Worm (Caenorhabditis elegans): ENCODE results near the gene nhr-39.

Gene nhr-39

ce11 chrV:9270442-9270841, 32.7 kb upstream of the nhr-39 start:
- TF ChIP-seq ztf-23 (GFP tag; IDR thresholded peaks at IDR 0.05) (no peak), flt-1 (GFP tag; IDR thresholded peaks at IDR 0.05) (no peak), ref-1 (GFP tag; conservative IDR thresholded peaks at IDR 0.05) (no peak), med-1 (GFP tag; optimal IDR thresholded peaks at IDR 0.05; ENCODE audit: insufficient read depth) (no peak), T22C8.4 (GFP tag; IDR thresholded peaks at IDR 0.05) (no peak), ztf-29 (GFP tag; IDR thresholded peaks at IDR 0.05) (no peak), cog-1 (tag; optimal IDR thresholded peaks at IDR 0.05) (no peak), klf-2 (GFP tag; conservative IDR thresholded peaks at IDR 0.05) (no peak)

ce11 chrV:9271835-9272234, 31.3 kb upstream of the nhr-39 start:
- TF ChIP-seq flt-1 (GFP tag; IDR thresholded peaks at IDR 0.05) (no peak), ztf-29 (GFP tag; IDR thresholded peaks at IDR 0.05) (no peak), ref-1 (GFP tag; conservative IDR thresholded peaks at IDR 0.05) (no peak), med-1 (GFP tag; optimal IDR thresholded peaks at IDR 0.05; ENCODE audit: insufficient read depth) (no peak), cog-1 (tag; optimal IDR thresholded peaks at IDR 0.05) (no peak), T22C8.4 (GFP tag; IDR thresholded peaks at IDR 0.05) (no peak), tab-1 (GFP tag; IDR thresholded peaks at IDR 0.05) (no peak), klf-2 (GFP tag; conservative IDR thresholded peaks at IDR 0.05) (no peak), ztf-23 (GFP tag; IDR thresholded peaks at IDR 0.05) (no peak)

ce11 chrV:9272624-9273023, 30.5 kb upstream of the nhr-39 start:
- TF ChIP-seq ztf-23 (GFP tag; IDR thresholded peaks at IDR 0.05) (no peak), ztf-29 (GFP tag; IDR thresholded peaks at IDR 0.05) (no peak), T22C8.4 (GFP tag; IDR thresholded peaks at IDR 0.05) (no peak), flt-1 (GFP tag; IDR thresholded peaks at IDR 0.05) (no peak), tab-1 (GFP tag; IDR thresholded peaks at IDR 0.05) (no peak), cog-1 (tag; optimal IDR thresholded peaks at IDR 0.05) (no peak), klf-2 (GFP tag; conservative IDR thresholded peaks at IDR 0.05) (no peak)

- TF ChIP-seq cog-1 (tag; optimal IDR thresholded peaks at IDR 0.05) (peak; percentile 27), flt-1 (GFP tag; IDR thresholded peaks at IDR 0.05) (0 out of 2 replicates have a peak, but pooled peaks have one; percentile 11), ref-1 (GFP tag; conservative IDR thresholded peaks at IDR 0.05) (no peak)
These were observed 29.5 kb upstream of the nhr-39 start for ce11 chrV:9273587-9273986.

- no peak for TF ChIP-seq tab-1 (GFP tag; IDR thresholded peaks at IDR 0.05)
- TF ChIP-seq ref-1 (GFP tag; conservative IDR thresholded peaks at IDR 0.05): no peak
- no peak for TF ChIP-seq ztf-23 (GFP tag; IDR thresholded peaks at IDR 0.05)
- TF ChIP-seq klf-2 (GFP tag; conservative IDR thresholded peaks at IDR 0.05): no peak
- no peak for TF ChIP-seq flt-1 (GFP tag; IDR thresholded peaks at IDR 0.05)
- TF ChIP-seq med-1 (GFP tag; optimal IDR thresholded peaks at IDR 0.05; ENCODE audit: insufficient read depth): no peak
- no peak for TF ChIP-seq ztf-29 (GFP tag; IDR thresholded peaks at IDR 0.05)
- no peak for TF ChIP-seq T22C8.4 (GFP tag; IDR thresholded peaks at IDR 0.05)
- TF ChIP-seq cog-1 (tag; optimal IDR thresholded peaks at IDR 0.05): no peak
These were observed 28.7 kb upstream of the nhr-39 start for ce11 chrV:9274127-9275042.

- no peak for TF ChIP-seq T22C8.4 (GFP tag; IDR thresholded peaks at IDR 0.05)
- no peak for TF ChIP-seq cog-1 (tag; optimal IDR thresholded peaks at IDR 0.05)
- TF ChIP-seq tab-1 (GFP tag; IDR thresholded peaks at IDR 0.05): no peak
- no peak for TF ChIP-seq ztf-29 (GFP tag; IDR thresholded peaks at IDR 0.05)
- no peak for TF ChIP-seq flt-1 (GFP tag; IDR thresholded peaks at IDR 0.05)
- TF ChIP-seq ref-1 (GFP tag; conservative IDR thresholded peaks at IDR 0.05): no peak
- no peak for TF ChIP-seq klf-2 (GFP tag; conservative IDR thresholded peaks at IDR 0.05)
- no peak for TF ChIP-seq ztf-23 (GFP tag; IDR thresholded peaks at IDR 0.05)
- TF ChIP-seq med-1 (GFP tag; optimal IDR thresholded peaks at IDR 0.05; ENCODE audit: insufficient read depth): no peak
These were observed 21.0 kb upstream of the nhr-39 start, which contains the start of gene hlh-10 for ce11 chrV:9282110-9282509. hlh-10 (minus strand) TSS chrV:9282210.

ce11 chrV:9283452-9283851, 19.7 kb upstream of the nhr-39 start:
- no peak for TF ChIP-seq tab-1 (GFP tag; IDR thresholded peaks at IDR 0.05)
- TF ChIP-seq ztf-29 (GFP tag; IDR thresholded peaks at IDR 0.05): no peak
- TF ChIP-seq T22C8.4 (GFP tag; IDR thresholded peaks at IDR 0.05): no peak
- TF ChIP-seq med-1 (GFP tag; optimal IDR thresholded peaks at IDR 0.05; ENCODE audit: insufficient read depth): no peak
- TF ChIP-seq ref-1 (GFP tag; conservative IDR thresholded peaks at IDR 0.05): no peak
- TF ChIP-seq klf-2 (GFP tag; conservative IDR thresholded peaks at IDR 0.05): no peak
- TF ChIP-seq cog-1 (tag; optimal IDR thresholded peaks at IDR 0.05): no peak
- TF ChIP-seq flt-1 (GFP tag; IDR thresholded peaks at IDR 0.05): no peak
- TF ChIP-seq ztf-23 (GFP tag; IDR thresholded peaks at IDR 0.05): no peak

- TF ChIP-seq T22C8.4 (GFP tag; IDR thresholded peaks at IDR 0.05) (no peak), ref-1 (GFP tag; conservative IDR thresholded peaks at IDR 0.05) (no peak), med-1 (GFP tag; optimal IDR thresholded peaks at IDR 0.05; ENCODE audit: insufficient read depth) (no peak), flt-1 (GFP tag; IDR thresholded peaks at IDR 0.05) (no peak), tab-1 (GFP tag; IDR thresholded peaks at IDR 0.05) (no peak), ztf-29 (GFP tag; IDR thresholded peaks at IDR 0.05) (no peak), cog-1 (tag; optimal IDR thresholded peaks at IDR 0.05) (no peak), klf-2 (GFP tag; conservative IDR thresholded peaks at IDR 0.05) (no peak), ztf-23 (GFP tag; IDR thresholded peaks at IDR 0.05) (no peak)
These were observed 15.7 kb upstream of the nhr-39 start, which contains the start of gene lron-2 for ce11 chrV:9287460-9287859. lron-2 (minus strand) TSS chrV:9287560.

- TF ChIP-seq T22C8.4 (GFP tag; IDR thresholded peaks at IDR 0.05) (no peak), ztf-29 (GFP tag; IDR thresholded peaks at IDR 0.05) (no peak), cog-1 (tag; optimal IDR thresholded peaks at IDR 0.05) (no peak), med-1 (GFP tag; optimal IDR thresholded peaks at IDR 0.05; ENCODE audit: insufficient read depth) (no peak), flt-1 (GFP tag; IDR thresholded peaks at IDR 0.05) (no peak), tab-1 (GFP tag; IDR thresholded peaks at IDR 0.05) (no peak), klf-2 (GFP tag; conservative IDR thresholded peaks at IDR 0.05) (no peak), ref-1 (GFP tag; conservative IDR thresholded peaks at IDR 0.05) (no peak), ztf-23 (GFP tag; IDR thresholded peaks at IDR 0.05) (no peak)
These were observed 11.2 kb upstream of the nhr-39 start, which contains the start of gene ZK682.7 for ce11 chrV:9291919-9292318. ZK682.7 (minus strand) TSS chrV:9292165.

Measured in whole organism, midembryonic.